Worm (Caenorhabditis elegans) whole organism, L1 larva: ENCODE results near the gene pals-29.

ENCODE experiments used
- aha-1 ChIP-seq: fragments of 150-350 bp; optimal IDR thresholded peaks from 2 replicates; lab custom pipeline; 2014; ENCODE audit warnings: missing biosample characterization, missing genetic modification characterization
- blmp-1 ChIP-seq: fragments of 150-350 bp; optimal IDR thresholded peaks from 2 replicates; lab custom pipeline; 2014; ENCODE audit warnings: missing biosample characterization, missing genetic modification characterization
- fkh-10 ChIP-seq: sonication (generic microtip); optimal IDR thresholded peaks from 2 replicates; lab custom pipeline; 2017; ENCODE audit warnings: missing biosample characterization, missing genetic modification reagents, missing genetic modification characterization
- hlh-4 ChIP-seq: sonication (generic microtip); optimal IDR thresholded peaks from 2 replicates; lab custom pipeline; 2016; ENCODE audit warnings: mild to moderate bottlenecking, missing genetic modification characterization, missing compliant biosample characterization
- lin-39 ChIP-seq: fragments of 150-350 bp; optimal IDR thresholded peaks from 2 replicates; lab custom pipeline; 2014; ENCODE audit warnings: missing biosample characterization, missing genetic modification reagents, missing genetic modification characterization
- nhr-12 ChIP-seq: sonication (generic microtip); optimal IDR thresholded peaks from 2 replicates; lab custom pipeline; 2017; ENCODE audit warnings: missing biosample characterization, missing genetic modification characterization
- nhr-77 ChIP-seq: fragments of 150-350 bp; optimal IDR thresholded peaks from 2 replicates; lab custom pipeline; 2014; ENCODE audit warnings: missing biosample characterization, missing genetic modification characterization
- sptf-1 ChIP-seq: fragments of 150-350 bp; optimal IDR thresholded peaks from 2 replicates; lab custom pipeline; 2014; ENCODE audit warnings: missing biosample characterization, missing genetic modification characterization

ce11 chrIV:14542517-14542916, at the start of gene pals-29:
- TF ChIP-seq fkh-10 (GFP tag; lab: Kevin White, UChicago) (no peak), hlh-4 (no peak), blmp-1 (no peak), nhr-77 (tag; lab: Kevin White, UChicago) (no peak), aha-1 (tag; lab: Kevin White, UChicago) (no peak), nhr-12 (tag; lab: Kevin White, UChicago) (no peak), lin-39 (tag; lab: Kevin White, UChicago) (no peak), sptf-1 (tag; lab: Kevin White, UChicago) (no peak)
